Worm (Caenorhabditis elegans) whole organism, L2 larva: ENCODE data around the gene Y51H7C.3.

Experiments used
- C34F6.9 ChIP-seq: fragments of 150-350 bp; optimal IDR thresholded peaks from 2 replicates; lab custom pipeline; 2014; ENCODE audit warnings: missing biosample characterization, missing genetic modification characterization
- R02D3.7 ChIP-seq: fragments of 150-350 bp; optimal IDR thresholded peaks from 2 replicates; lab custom pipeline; 2014; ENCODE audit warnings: missing biosample characterization, missing genetic modification characterization
- Y55F3AM.14 ChIP-seq: fragments of 200-800 bp; sonication (Bioruptor generic); optimal IDR thresholded peaks from 2 replicates; lab custom pipeline; 2018; ENCODE audit warnings: mild to moderate bottlenecking, missing genetic modification characterization, missing compliant biosample characterization
- alr-1 ChIP-seq: fragments of 150-350 bp; optimal IDR thresholded peaks from 2 replicates; lab custom pipeline; 2014; ENCODE audit warnings: missing biosample characterization, missing genetic modification characterization
- aly-2 ChIP-seq: fragments of 150-350 bp; optimal IDR thresholded peaks from 2 replicates; lab custom pipeline; 2014; ENCODE audit warnings: missing biosample characterization, missing genetic modification characterization
- ama-1 ChIP-seq: fragments of 150-350 bp; optimal IDR thresholded peaks from 2 replicates; lab custom pipeline; 2018; ENCODE audit warnings: inconsistent platforms
- ceh-16 ChIP-seq: fragments of 150-350 bp; optimal IDR thresholded peaks from 2 replicates; lab custom pipeline; 2014; ENCODE audit warnings: missing biosample characterization, missing genetic modification characterization
- ceh-82 ChIP-seq: fragments of 150-350 bp; optimal IDR thresholded peaks from 2 replicates; lab custom pipeline; 2014; ENCODE audit warnings: missing biosample characterization, missing genetic modification characterization
- dmd-4 ChIP-seq: sonication (generic microtip); optimal IDR thresholded peaks from 2 replicates; lab custom pipeline; 2017; ENCODE audit warnings: missing biosample characterization, missing genetic modification characterization
- egl-27 ChIP-seq: sonication (generic microtip); optimal IDR thresholded peaks from 3 replicates; lab custom pipeline; 2017; ENCODE audit warnings: missing biosample characterization, missing genetic modification reagents, missing genetic modification characterization
- elt-1 ChIP-seq: fragments of 150-350 bp; optimal IDR thresholded peaks from 2 replicates; lab custom pipeline; 2014; ENCODE audit warnings: missing biosample characterization, missing genetic modification characterization
- elt-3 ChIP-seq: sonication (generic microtip); optimal IDR thresholded peaks from 2 replicates; lab custom pipeline; 2017; ENCODE audit warnings: missing biosample characterization, missing genetic modification characterization
- fos-1 ChIP-seq: fragments of 150-350 bp; optimal IDR thresholded peaks from 2 replicates; lab custom pipeline; 2014; ENCODE audit warnings: missing biosample characterization, missing genetic modification characterization
- gmeb-1 ChIP-seq: fragments of 150-350 bp; optimal IDR thresholded peaks from 2 replicates; lab custom pipeline; 2014; ENCODE audit warnings: missing biosample characterization, missing genetic modification characterization
- lin-11 ChIP-seq: fragments of 150-350 bp; sonication (generic microtip); optimal IDR thresholded peaks from 2 replicates; lab custom pipeline; 2014; ENCODE audit warnings: missing biosample characterization, missing genetic modification characterization, inconsistent platforms, mixed read lengths
- lin-13 ChIP-seq: fragments of 150-350 bp; optimal IDR thresholded peaks from 2 replicates; lab custom pipeline; 2014; ENCODE audit warnings: missing biosample characterization, missing genetic modification reagents, missing genetic modification characterization
- lsy-2 ChIP-seq, 2 experiments: fragments of 150-350 bp in 1 of 2; sonication (generic microtip) in 1 of 2; optimal IDR thresholded peaks; 2 replicates each; lab custom pipeline; 2014 to 2017; ENCODE audit warnings: missing biosample characterization in 2 of 2, missing genetic modification characterization in 2 of 2
- mbf-1 ChIP-seq: sonication (generic microtip); optimal IDR thresholded peaks from 2 replicates; lab custom pipeline; 2017; ENCODE audit warnings: missing biosample characterization, missing genetic modification characterization
- nhr-10 ChIP-seq: sonication (generic microtip); optimal IDR thresholded peaks from 2 replicates; lab custom pipeline; 2017; ENCODE audit warnings: missing biosample characterization, missing genetic modification characterization
- nhr-11 ChIP-seq: fragments of 150-350 bp; optimal IDR thresholded peaks from 2 replicates; lab custom pipeline; 2014; ENCODE audit warnings: missing biosample characterization, missing genetic modification characterization
- nhr-12 ChIP-seq: fragments of 150-350 bp; optimal IDR thresholded peaks from 2 replicates; lab custom pipeline; 2014; ENCODE audit warnings: missing biosample characterization, missing genetic modification characterization
- nhr-129 ChIP-seq: fragments of 150-350 bp; optimal IDR thresholded peaks from 2 replicates; lab custom pipeline; 2014; ENCODE audit warnings: missing biosample characterization, missing genetic modification characterization
- nhr-23 ChIP-seq: fragments of 150-350 bp; optimal IDR thresholded peaks from 2 replicates; lab custom pipeline; 2014; ENCODE audit warnings: missing biosample characterization, missing genetic modification reagents, missing genetic modification characterization
- nhr-237 ChIP-seq: fragments of 150-350 bp; optimal IDR thresholded peaks from 2 replicates; lab custom pipeline; 2014; ENCODE audit warnings: missing biosample characterization, missing genetic modification characterization
- nhr-25 ChIP-seq: fragments of 150-350 bp; sonication (generic microtip); optimal IDR thresholded peaks from 3 replicates; lab custom pipeline; 2014; ENCODE audit warnings: missing biosample characterization, missing genetic modification characterization
- nhr-6 ChIP-seq: fragments of 150-350 bp; optimal IDR thresholded peaks from 2 replicates; lab custom pipeline; 2014; ENCODE audit warnings: missing biosample characterization, missing genetic modification characterization
- nhr-77 ChIP-seq: fragments of 150-350 bp; optimal IDR thresholded peaks from 2 replicates; lab custom pipeline; 2014; ENCODE audit warnings: missing biosample characterization, missing genetic modification characterization
- peb-1 ChIP-seq: fragments of 150-350 bp; optimal IDR thresholded peaks from 2 replicates; lab custom pipeline; 2014; ENCODE audit warnings: missing biosample characterization, missing genetic modification characterization
- sem-4 ChIP-seq: fragments of 150-350 bp; optimal IDR thresholded peaks from 2 replicates; lab custom pipeline; 2014; ENCODE audit warnings: missing biosample characterization, missing genetic modification reagents, missing genetic modification characterization
- skn-1 ChIP-seq: sonication (generic microtip); optimal IDR thresholded peaks from 2 replicates; lab custom pipeline; 2017; ENCODE audit warnings: missing biosample characterization, missing genetic modification characterization
- sma-3 ChIP-seq: sonication (generic microtip); optimal IDR thresholded peaks from 2 replicates; lab custom pipeline; 2016; ENCODE audit warnings: missing genetic modification reagents, missing genetic modification characterization, missing compliant biosample characterization
- sma-9 ChIP-seq, 2 experiments: fragments of 150-350 bp in 1 of 2; sonication (generic microtip) in 1 of 2; optimal IDR thresholded peaks; 2 replicates each; lab custom pipeline; 2014 to 2016; ENCODE audit warnings: missing genetic modification characterization in 2 of 2, mild to moderate bottlenecking in 1 of 2, missing biosample characterization in 1 of 2, missing compliant biosample characterization in 1 of 2, missing genetic modification reagents in 1 of 2, moderate library complexity in 1 of 2
- snpc-4 ChIP-seq: fragments of 150-350 bp; optimal IDR thresholded peaks from 2 replicates; lab custom pipeline; 2014; ENCODE audit warnings: missing biosample characterization, missing genetic modification characterization
- unc-39 ChIP-seq: fragments of 150-350 bp; optimal IDR thresholded peaks from 2 replicates; lab custom pipeline; 2014; ENCODE audit warnings: missing biosample characterization, missing genetic modification characterization
- unc-55 ChIP-seq: fragments of 150-350 bp; sonication (generic microtip); optimal IDR thresholded peaks from 3 replicates; lab custom pipeline; 2014; ENCODE audit warnings: missing biosample characterization, missing genetic modification reagents, missing genetic modification characterization
- zag-1 ChIP-seq: fragments of 150-350 bp; optimal IDR thresholded peaks from 2 replicates; lab custom pipeline; 2014; ENCODE audit warnings: missing biosample characterization, missing genetic modification characterization
- ztf-1 ChIP-seq: fragments of 200-800 bp; sonication (Bioruptor generic); conservative IDR thresholded peaks from 2 replicates; pipeline ENCODE4 v1.3.6; 2022; ENCODE audit warnings: missing genetic modification characterization, missing compliant biosample characterization
- ztf-11 ChIP-seq: sonication (generic microtip); optimal IDR thresholded peaks from 2 replicates; lab custom pipeline; 2017; ENCODE audit warnings: missing biosample characterization, missing genetic modification characterization
- ztf-4 ChIP-seq: fragments of 150-350 bp; optimal IDR thresholded peaks from 2 replicates; lab custom pipeline; 2014; ENCODE audit warnings: missing biosample characterization, missing genetic modification characterization

The Y51H7C.3 gene

ce11 chrII:1419994-1420393 is 18.3 kb upstream of the Y51H7C.3 start:
- TF ChIP-seq egl-27 (tag; lab: Kevin White, UChicago) = no peak
- no peak for TF ChIP-seq unc-55
- no peak for TF ChIP-seq nhr-23 (tag; lab: Kevin White, UChicago)
- TF ChIP-seq elt-1 (tag; lab: Kevin White, UChicago) = no peak
- TF ChIP-seq ceh-16 (tag; lab: Kevin White, UChicago) = no peak
- no peak for TF ChIP-seq ama-1 (lab: Kevin White, UChicago)
- TF ChIP-seq alr-1 (tag; lab: Kevin White, UChicago) = no peak
- no peak for TF ChIP-seq ztf-1 (GFP tag; lab: Robert Waterston, UW)
- no peak for TF ChIP-seq skn-1 (tag; lab: Kevin White, UChicago)
- TF ChIP-seq zag-1 (tag; lab: Kevin White, UChicago) = no peak
- no peak for TF ChIP-seq unc-39
- no peak for TF ChIP-seq nhr-10 (tag; lab: Kevin White, UChicago)
- no peak for TF ChIP-seq fos-1
- TF ChIP-seq sma-3 (GFP tag; lab: Kevin White, UChicago) = no peak

ce11 chrII:1420806-1421463 is 17.4 kb upstream of the Y51H7C.3 start:
- TF ChIP-seq ama-1 (lab: Kevin White, UChicago) = no peak
- TF ChIP-seq nhr-10 (tag; lab: Kevin White, UChicago) = no peak
- no peak for TF ChIP-seq unc-55
- no peak for TF ChIP-seq nhr-23 (tag; lab: Kevin White, UChicago)
- no peak for TF ChIP-seq ztf-11 (tag; lab: Kevin White, UChicago)
- no peak for TF ChIP-seq ceh-16 (tag; lab: Kevin White, UChicago)
- no peak for TF ChIP-seq Y55F3AM.14
- no peak for TF ChIP-seq nhr-25 (tag; lab: Kevin White, UChicago)
- no peak for TF ChIP-seq dmd-4 (tag; lab: Kevin White, UChicago)
- TF ChIP-seq C34F6.9 (tag; lab: Kevin White, UChicago) = no peak
- no peak for TF ChIP-seq alr-1 (tag; lab: Kevin White, UChicago)
- no peak for TF ChIP-seq nhr-6 (tag; lab: Kevin White, UChicago)

- TF ChIP-seq R02D3.7 (tag; lab: Kevin White, UChicago) (no peak), nhr-11 (tag; lab: Kevin White, UChicago) (no peak), unc-55 (no peak), sma-9 (GFP tag; optimal IDR thresholded peaks at IDR 0.05; lab: Kevin White, UChicago) (no peak), sma-9 (tag; optimal IDR thresholded peaks at IDR 0.05; lab: Kevin White, UChicago) (no peak), nhr-77 (tag; lab: Kevin White, UChicago) (no peak), ztf-1 (GFP tag; lab: Robert Waterston, UW) (no peak), Y55F3AM.14 (no peak), nhr-25 (tag; lab: Kevin White, UChicago) (no peak), peb-1 (tag; lab: Kevin White, UChicago) (no peak), lin-13 (GFP tag; lab: Kevin White, UChicago) (no peak), nhr-10 (tag; lab: Kevin White, UChicago) (no peak), C34F6.9 (tag; lab: Kevin White, UChicago) (no peak), snpc-4 (tag; lab: Kevin White, UChicago) (no peak), skn-1 (tag; lab: Kevin White, UChicago) (no peak), nhr-12 (tag; lab: Kevin White, UChicago) (no peak), ceh-82 (no peak)
- TF ChIP-seq, all 48 proteins: peak for 0
Measured at ce11 chrII:1423660-1424059, 14.6 kb upstream of the Y51H7C.3 start, which contains the start of gene Y51H7C.10. Gene Y51H7C.10 (minus strand): TSS chrII:1423760.

- TF ChIP-seq mbf-1 (tag; lab: Kevin White, UChicago) = no peak
- no peak for TF ChIP-seq nhr-237
Measured at ce11 chrII:1436715-1437114, 1.6 kb upstream of the Y51H7C.3 start.

ce11 chrII:1437449-1438335 is 598 bp upstream of the Y51H7C.3 start, which contains the start of gene nol-6:
Gene nol-6 (minus strand): TSS chrII:1437499.
- TF ChIP-seq C34F6.9 (tag; lab: Kevin White, UChicago) (peak; percentile 29), Y55F3AM.14 (no peak), ztf-4 (tag; lab: Kevin White, UChicago) (no peak), nhr-11 (tag; lab: Kevin White, UChicago) (no peak), unc-55 (peak; percentile 50), nhr-12 (tag; lab: Kevin White, UChicago) (no peak), R02D3.7 (tag; lab: Kevin White, UChicago) (peak; percentile 88), sma-3 (GFP tag; lab: Kevin White, UChicago) (no peak), lin-13 (GFP tag; lab: Kevin White, UChicago) (no peak), zag-1 (tag; lab: Kevin White, UChicago) (no peak), fos-1 (no peak), ceh-82 (no peak), lin-11 (tag; lab: Kevin White, UChicago) (no peak), peb-1 (tag; lab: Kevin White, UChicago) (no peak), aly-2 (tag; lab: Kevin White, UChicago) (no peak), ztf-1 (GFP tag; lab: Robert Waterston, UW) (no peak), sem-4 (no peak), lsy-2 (tag; optimal IDR thresholded peaks at IDR 0.05; lab: Kevin White, UChicago) (peak; percentile 31 to 69), nhr-6 (tag; lab: Kevin White, UChicago) (no peak), elt-3 (tag; lab: Kevin White, UChicago) (no peak), snpc-4 (tag; lab: Kevin White, UChicago) (no peak), nhr-129 (tag; lab: Kevin White, UChicago) (peak; percentile 30), gmeb-1 (peak; percentile 92), nhr-237 (no peak), nhr-77 (tag; lab: Kevin White, UChicago) (no peak)
